Worm (Caenorhabditis elegans): ENCODE measurements around the gene mrpl-12.

The mrpl-12 gene

DNA sequence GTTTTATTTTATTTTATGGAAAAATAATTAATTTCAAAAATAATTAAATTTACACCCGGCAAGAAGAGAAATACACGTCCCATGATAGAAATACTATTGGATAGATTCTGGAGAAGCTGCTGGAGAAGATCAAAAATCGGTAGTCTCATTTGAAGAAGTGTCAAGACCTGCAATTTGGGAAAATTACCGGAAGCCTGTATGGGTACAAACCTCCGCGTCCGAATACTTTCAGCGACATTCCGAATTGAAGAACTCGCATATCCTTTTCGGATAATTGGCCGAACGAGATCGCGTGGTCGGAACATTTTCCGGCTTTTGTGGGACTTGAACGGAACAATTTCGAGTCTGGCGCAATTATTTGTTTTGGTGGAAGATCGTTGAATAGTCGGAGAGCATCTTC is 923 bp downstream of the mrpl-12 start (continued):
- TF ChIP-seq lir-1 (GFP tag; conservative IDR thresholded peaks at IDR 0.05) (no peak), mel-28 (tag; optimal IDR thresholded peaks at IDR 0.05; ENCODE audit: borderline replicate concordance) (no peak), atf-7 (tag; optimal IDR thresholded peaks at IDR 0.05) (no peak), Y79H2A.3 (GFP tag; conservative IDR thresholded peaks at IDR 0.05) (0 out of 2 replicates have a peak, but pooled peaks have one; percentile 52), somi-1 (GFP tag; optimal IDR thresholded peaks at IDR 0.05) (no peak)

DNA sequence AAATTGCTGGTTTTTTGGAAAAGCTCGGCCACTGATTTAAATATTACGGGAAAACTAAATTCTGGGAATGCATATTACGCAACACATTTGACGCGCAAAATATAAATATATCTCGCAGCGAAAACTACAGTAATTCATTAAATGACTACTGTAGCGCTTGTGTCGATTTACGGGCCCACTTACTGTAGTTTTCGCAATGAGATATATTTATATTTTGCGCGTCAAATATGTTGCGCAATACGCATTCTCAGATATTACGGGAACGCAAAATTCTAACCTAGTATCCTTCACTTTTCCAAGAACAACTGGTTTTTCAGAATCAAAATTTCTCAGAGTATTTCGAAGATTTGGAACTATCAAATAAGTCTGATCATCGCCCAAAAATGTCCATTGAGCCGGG is 2.1 kb downstream of the mrpl-12 start:
- TF ChIP-seq Y79H2A.3 (GFP tag; conservative IDR thresholded peaks at IDR 0.05) (no peak), lsl-1 (GFP tag; optimal IDR thresholded peaks at IDR 0.05) (peak; percentile 45)

DNA sequence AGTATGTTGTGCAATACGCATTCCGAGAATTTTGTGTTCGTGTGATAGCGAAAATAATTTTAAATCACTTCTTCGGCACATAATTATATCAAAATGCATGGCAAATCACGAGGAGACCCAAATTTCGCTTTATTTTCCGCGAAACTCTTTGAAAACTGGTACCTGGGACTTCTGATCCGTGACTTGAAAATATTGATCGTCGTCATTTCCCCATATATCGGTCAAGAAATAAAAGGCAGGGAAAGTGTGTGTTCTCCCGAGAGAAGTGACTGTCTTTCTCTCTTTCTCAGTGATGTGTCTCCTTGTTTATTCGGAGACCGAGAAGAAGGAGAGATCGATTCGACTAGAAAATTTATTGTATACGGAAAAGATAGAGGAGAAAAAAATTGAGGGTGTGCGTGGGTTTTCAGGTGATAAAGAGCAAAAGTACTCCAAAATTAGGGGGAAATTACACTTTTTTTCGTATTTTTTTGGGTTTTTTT is 3.7 kb downstream of the mrpl-12 start, which contains the start of gene W09D10.5:
TSS of gene W09D10.5 (minus strand) at position 345 of the 482 bp plus-strand sequence.
- TF ChIP-seq lsl-1 (GFP tag; optimal IDR thresholded peaks at IDR 0.05) (no peak), mel-28 (tag; optimal IDR thresholded peaks at IDR 0.05; ENCODE audit: borderline replicate concordance) (peak; percentile 56), gei-17 (GFP tag; optimal IDR thresholded peaks at IDR 0.05) (peak; percentile 15), somi-1 (GFP tag; optimal IDR thresholded peaks at IDR 0.05) (no peak), F33H1.4 (GFP tag; IDR thresholded peaks at IDR 0.05) (no peak), unc-130 (GFP tag; optimal IDR thresholded peaks at IDR 0.05) (no peak), mcd-1 (GFP tag; IDR thresholded peaks at IDR 0.05) (no peak; the same call in 1 of the 2 replicates), hsf-1 (GFP tag; IDR thresholded peaks at IDR 0.05) (peak; percentile 56; the same call in 1 of the 2 replicates), madf-8 (GFP tag; conservative IDR thresholded peaks at IDR 0.05) (no peak), Y95B8A.8 (GFP tag; IDR thresholded peaks at IDR 0.05) (no peak), lir-1 (GFP tag; conservative IDR thresholded peaks at IDR 0.05) (no peak), F22D6.2 (tag; optimal IDR thresholded peaks at IDR 0.05) (peak; percentile 2), D2030.7 (GFP tag; IDR thresholded peaks at IDR 0.05) (no peak), K11D2.4 (GFP tag; IDR thresholded peaks at IDR 0.05) (peak; percentile 39; the same call in 1 of the 2 replicates), bed-1 (GFP tag; IDR thresholded peaks at IDR 0.05) (no peak), egl-18 (GFP tag; IDR thresholded peaks at IDR 0.05) (no peak), egl-44 (GFP tag; IDR thresholded peaks at IDR 0.05) (no peak), ztf-25 (GFP tag; IDR thresholded peaks at IDR 0.05) (no peak), nhr-27 (tag; optimal IDR thresholded peaks at IDR 0.05) (no peak), ceh-91 (GFP tag; IDR thresholded peaks at IDR 0.05) (no peak), nhr-179 (tag; optimal IDR thresholded peaks at IDR 0.05) (no peak), ceh-79 (tag; optimal IDR thresholded peaks at IDR 0.05) (peak; percentile 37), Y53F4B.3 (GFP tag; IDR thresholded peaks at IDR 0.05) (no peak), Y67H2A.10 (GFP tag; conservative IDR thresholded peaks at IDR 0.05) (0 out of 2 replicates have a peak, but pooled peaks have one; percentile 27), nhr-90 (tag; optimal IDR thresholded peaks at IDR 0.05) (peak; percentile 45), ceh-58 (GFP tag; IDR thresholded peaks at IDR 0.05) (no peak), ztf-22 (GFP tag; optimal IDR thresholded peaks at IDR 0.05) (no peak), lin-35 (GFP tag; optimal IDR thresholded peaks at IDR 0.05) (no peak), rcor-1 (GFP tag; IDR thresholded peaks at IDR 0.05) (no peak), madf-10 (tag; optimal IDR thresholded peaks at IDR 0.05) (peak; percentile 18), ets-4 (GFP tag; optimal IDR thresholded peaks at IDR 0.05) (no peak), C06A6.2 (GFP tag; conservative IDR thresholded peaks at IDR 0.05) (no peak; the same call in 1 of the 2 replicates), nfyb-1 (GFP tag; IDR thresholded peaks at IDR 0.05) (peak; percentile 68; the same call in 1 of the 2 replicates), rec-8 (tag; optimal IDR thresholded peaks at IDR 0.05) (no peak), nfya-1 (tag; optimal IDR thresholded peaks at IDR 0.05; ENCODE audit: borderline replicate concordance, insufficient read depth) (no peak), pha-4 (tag; optimal IDR thresholded peaks at IDR 0.05) (peak; percentile 63), dox-1 (GFP tag; IDR thresholded peaks at IDR 0.05) (peak; percentile 62; the same call in 1 of the 2 replicates), rpc-1 (optimal IDR thresholded peaks at IDR 0.05) (no peak), rpc-1 (tag; optimal IDR thresholded peaks at IDR 0.05) (no peak), F39B2.1 (GFP tag; IDR thresholded peaks at IDR 0.05) (no peak), F23B12.7 (tag; optimal IDR thresholded peaks at IDR 0.05; ENCODE audit: insufficient read depth) (no peak), T07F8.4 (tag; optimal IDR thresholded peaks at IDR 0.05) (no peak)
